Fruit fly (Drosophila melanogaster) whole organism, embryonic: ENCODE data around the gene orb.

Source experiments
- Asciz ChIP-seq: fragments of 200-800 bp; sonication (Bioruptor generic); optimal IDR thresholded peaks from 2 replicates; lab custom pipeline; 2017; ENCODE audit warnings: missing biosample characterization, mild to moderate bottlenecking, missing genetic modification characterization, missing genetic modification reagents
- CG15514 ChIP-seq: fragments of 200-800 bp; sonication (Bioruptor generic); optimal IDR thresholded peaks from 3 replicates; lab custom pipeline; 2017; ENCODE audit warnings: missing biosample characterization, missing genetic modification characterization, mild to moderate bottlenecking, moderate library complexity, missing genetic modification reagents
- Oli ChIP-seq: fragments of 200-800 bp; sonication (Bioruptor generic); optimal IDR thresholded peaks from 2 replicates; lab custom pipeline; 2018; ENCODE audit warnings: missing biosample characterization, mild to moderate bottlenecking, missing genetic modification characterization, moderate library complexity
- pita ChIP-seq: fragments of 200-800 bp; sonication (Bioruptor generic); optimal IDR thresholded peaks from 2 replicates; lab custom pipeline; 2017; ENCODE audit warnings: missing biosample characterization, mild to moderate bottlenecking, missing genetic modification characterization
- tna ChIP-seq: fragments of 200-800 bp; sonication (Bioruptor generic); IDR thresholded peaks from 2 replicates; pipeline ENCODE4 v1.3.6; 2022; ENCODE audit warnings: missing biosample characterization, missing genetic modification characterization; ENCODE audit not compliant: partially characterized antibody

DNA sequence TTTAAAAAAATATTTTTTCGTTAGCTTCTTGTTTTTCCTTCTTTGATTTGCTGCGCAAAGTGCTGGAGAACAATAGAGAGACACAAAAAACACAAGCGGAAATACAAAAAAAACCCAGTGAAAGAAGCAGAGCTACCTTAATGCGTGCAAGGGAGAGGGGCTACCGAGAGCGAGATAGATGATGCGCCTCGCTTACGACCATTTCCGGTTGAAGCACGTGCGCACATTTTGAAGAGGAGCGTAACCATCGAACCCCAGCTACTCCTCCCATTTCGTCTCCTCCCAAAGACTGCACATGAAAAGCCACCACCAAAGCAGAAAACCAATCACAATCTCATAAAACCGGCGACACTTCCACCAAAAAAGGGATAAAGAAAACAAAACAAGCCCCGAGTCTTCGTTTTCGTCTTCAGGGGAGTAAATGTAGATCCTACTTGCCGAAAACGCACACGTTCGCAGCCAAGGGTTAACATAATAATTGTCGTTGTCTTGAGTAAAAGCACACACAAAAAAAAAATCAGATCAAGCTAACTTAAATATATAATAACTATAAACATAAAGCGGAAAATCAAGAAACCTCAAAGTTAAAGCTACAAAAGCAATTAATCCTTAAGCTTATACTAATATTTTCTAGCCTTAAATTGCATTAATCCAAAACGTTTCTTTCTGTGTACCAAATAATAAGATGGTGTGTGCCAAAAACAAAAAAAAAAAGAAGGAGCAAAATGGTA is 16.6 kb upstream of the orb start:
- TF ChIP-seq tna (GFP tag; lab: Robert Waterston, UW) = no peak
- TF ChIP-seq pita = no peak
- peak; percentile 54 for TF ChIP-seq CG15514 (GFP tag; lab: Kevin White, UChicago)
- peak; percentile 18 for TF ChIP-seq Oli
- no peak for TF ChIP-seq Asciz (GFP tag; lab: Kevin White, UChicago)
